Worm (Caenorhabditis elegans) whole organism, L4 larva: ENCODE results near the gene B0281.6.

Experiments used
- F26F4.8 ChIP-seq: fragments of 200-800 bp; sonication (Bioruptor generic); conservative IDR thresholded peaks from 2 replicates; pipeline ENCODE4 v1.3.6; 2022; ENCODE audit warnings: missing genetic modification characterization, missing compliant biosample characterization
- F37D6.2 ChIP-seq: sonication (generic microtip); optimal IDR thresholded peaks from 2 replicates; lab custom pipeline; 2016; ENCODE audit warnings: mild to moderate bottlenecking, missing genetic modification characterization, missing compliant biosample characterization
- R02D3.7 ChIP-seq: fragments of 150-350 bp; sonication (generic microtip); optimal IDR thresholded peaks from 3 replicates; lab custom pipeline; 2014; ENCODE audit warnings: missing biosample characterization, missing genetic modification characterization
- T20F7.1 ChIP-seq: fragments of 200-800 bp; sonication (Bioruptor generic); optimal IDR thresholded peaks from 2 replicates; lab custom pipeline; 2018; ENCODE audit warnings: mild to moderate bottlenecking, missing genetic modification characterization, missing compliant biosample characterization
- Y48G9A.11 ChIP-seq: fragments of 200-800 bp; sonication (Bioruptor generic); IDR thresholded peaks from 2 replicates; pipeline ENCODE4 v1.3.6; 2022; ENCODE audit warnings: missing genetic modification reagents, missing genetic modification characterization, missing compliant biosample characterization
- Y5F2A.4 ChIP-seq: fragments of 200-800 bp; sonication (Bioruptor generic); optimal IDR thresholded peaks from 2 replicates; lab custom pipeline; 2018; ENCODE audit warnings: mild to moderate bottlenecking, missing genetic modification characterization, missing compliant biosample characterization
- aha-1 ChIP-seq: fragments of 150-350 bp; peaks from one replicate; lab custom pipeline; 2014; ENCODE audit warnings: missing biosample characterization, missing genetic modification characterization
- ceh-82 ChIP-seq: sonication (generic microtip); optimal IDR thresholded peaks from 2 replicates; lab custom pipeline; 2017; ENCODE audit warnings: missing biosample characterization, missing genetic modification characterization
- ctbp-1 ChIP-seq: fragments of 200-800 bp; sonication (Bioruptor generic); IDR thresholded peaks from 2 replicates; pipeline ENCODE4 v1.3.6; 2022; ENCODE audit warnings: missing genetic modification reagents, missing genetic modification characterization, missing compliant biosample characterization
- daf-12 ChIP-seq: fragments of 150-350 bp; optimal IDR thresholded peaks from 2 replicates; lab custom pipeline; 2014; ENCODE audit warnings: missing biosample characterization, missing genetic modification reagents, missing genetic modification characterization
- daf-16 ChIP-seq, 3 experiments: sonication (generic microtip); optimal IDR thresholded peaks; 2 replicates each; lab custom pipeline; 2016 to 2017; ENCODE audit warnings: missing genetic modification characterization in 3 of 3, missing genetic modification reagents in 3 of 3, mild to moderate bottlenecking in 2 of 3, missing compliant biosample characterization in 2 of 3, missing biosample characterization in 1 of 3, moderate library complexity in 1 of 3
- daf-8 ChIP-seq: fragments of 200-800 bp; sonication (Bioruptor generic); IDR thresholded peaks from 2 replicates; pipeline ENCODE4 v1.3.6; 2022; ENCODE audit warnings: missing genetic modification characterization, missing compliant biosample characterization
- dmd-6 ChIP-seq: fragments of 200-800 bp; sonication (Bioruptor generic); IDR thresholded peaks from 2 replicates; pipeline ENCODE4 v1.3.6; 2022; ENCODE audit warnings: missing genetic modification reagents, missing genetic modification characterization, missing compliant biosample characterization
- dmd-8 ChIP-seq: fragments of 200-800 bp; sonication (Bioruptor generic); IDR thresholded peaks from 2 replicates; pipeline ENCODE4 v1.3.6; 2022; ENCODE audit warnings: missing genetic modification characterization, missing compliant biosample characterization
- dve-1 ChIP-seq: sonication (generic microtip); optimal IDR thresholded peaks from 2 replicates; lab custom pipeline; 2017; ENCODE audit warnings: antibody characterized with exemption, mild to moderate bottlenecking, missing genetic modification characterization, missing compliant biosample characterization; ENCODE audit not compliant: insufficient read depth
- egl-43 ChIP-seq: fragments of 200-800 bp; sonication (Bioruptor generic); IDR thresholded peaks from 2 replicates; pipeline ENCODE4 v1.3.6; 2022; ENCODE audit warnings: missing genetic modification reagents, missing genetic modification characterization, missing compliant biosample characterization
- fkh-10 ChIP-seq: fragments of 150-350 bp; optimal IDR thresholded peaks from 2 replicates; lab custom pipeline; 2014; ENCODE audit warnings: missing biosample characterization, missing genetic modification reagents, missing genetic modification characterization
- fos-1 ChIP-seq: fragments of 150-350 bp; optimal IDR thresholded peaks from 2 replicates; lab custom pipeline; 2014; ENCODE audit warnings: missing biosample characterization, missing genetic modification characterization
- hlh-11 ChIP-seq: fragments of 200-800 bp; sonication (Bioruptor generic); optimal IDR thresholded peaks from 2 replicates; lab custom pipeline; 2018; ENCODE audit warnings: mild to moderate bottlenecking, missing genetic modification characterization, missing compliant biosample characterization
- hlh-30 ChIP-seq: sonication (generic microtip); optimal IDR thresholded peaks from 2 replicates; lab custom pipeline; 2017; ENCODE audit warnings: antibody characterized with exemption, mild to moderate bottlenecking, missing genetic modification characterization, missing compliant biosample characterization; ENCODE audit not compliant: insufficient read depth
- lin-1 ChIP-seq: fragments of 200-800 bp; sonication (Bioruptor generic); IDR thresholded peaks from 2 replicates; pipeline ENCODE4 v1.3.6; 2022; ENCODE audit warnings: missing genetic modification reagents, missing genetic modification characterization, missing compliant biosample characterization
- lin-39 ChIP-seq: fragments of 150-350 bp; optimal IDR thresholded peaks from 2 replicates; lab custom pipeline; 2014; ENCODE audit warnings: missing biosample characterization, missing genetic modification reagents, missing genetic modification characterization
- lsy-2 ChIP-seq, 2 experiments: fragments of 150-350 bp in 1 of 2; sonication (generic microtip) in 1 of 2; optimal IDR thresholded peaks; 2 replicates each; lab custom pipeline; 2014 to 2017; ENCODE audit warnings: missing biosample characterization in 2 of 2, missing genetic modification characterization in 2 of 2
- mdt-29 ChIP-seq: fragments of 200-800 bp; sonication (Bioruptor generic); IDR thresholded peaks from 2 replicates; pipeline ENCODE4 v1.3.6; 2022; ENCODE audit warnings: missing genetic modification reagents, missing genetic modification characterization, missing compliant biosample characterization
- mxl-2 ChIP-seq: fragments of 200-800 bp; sonication (Bioruptor generic); conservative IDR thresholded peaks from 2 replicates; pipeline ENCODE4 v1.3.6; 2022; ENCODE audit warnings: missing genetic modification reagents, missing genetic modification characterization, missing compliant biosample characterization
- nhr-102 ChIP-seq: sonication (generic microtip); optimal IDR thresholded peaks from 2 replicates; lab custom pipeline; 2016; ENCODE audit warnings: mild to moderate bottlenecking, missing genetic modification characterization, moderate library complexity, missing compliant biosample characterization
- nhr-28 ChIP-seq: fragments of 150-350 bp; optimal IDR thresholded peaks from 2 replicates; lab custom pipeline; 2014; ENCODE audit warnings: missing biosample characterization, missing genetic modification characterization
- nhr-48 ChIP-seq: sonication (generic microtip); optimal IDR thresholded peaks from 2 replicates; lab custom pipeline; 2016; ENCODE audit warnings: mild to moderate bottlenecking, missing genetic modification characterization, missing compliant biosample characterization
- nhr-6 ChIP-seq: fragments of 150-350 bp; optimal IDR thresholded peaks from 2 replicates; lab custom pipeline; 2014; ENCODE audit warnings: missing biosample characterization, missing genetic modification characterization
- pha-4 ChIP-seq, 2 experiments: fragments of 150-350 bp in 1 of 2; fragments of 200-800 bp in 1 of 2; sonication (Bioruptor generic) in 1 of 2; IDR thresholded peaks in 1 of 2; optimal IDR thresholded peaks in 1 of 2; 2 replicates each; pipeline versions ENCODE4 v1.3.6 to Lab custom; 2014 to 2022; ENCODE audit warnings: missing genetic modification characterization in 2 of 2, missing genetic modification reagents in 2 of 2, missing biosample characterization in 1 of 2, missing compliant biosample characterization in 1 of 2
- php-3 ChIP-seq: fragments of 200-800 bp; sonication (Bioruptor generic); IDR thresholded peaks from 2 replicates; pipeline ENCODE4 v1.3.6; 2022; ENCODE audit warnings: missing genetic modification reagents, missing genetic modification characterization, missing compliant biosample characterization
- pqm-1 ChIP-seq: sonication (generic microtip); optimal IDR thresholded peaks from 2 replicates; lab custom pipeline; 2017; ENCODE audit warnings: missing biosample characterization, missing genetic modification characterization
- set-16 ChIP-seq: fragments of 200-800 bp; sonication (Bioruptor generic); IDR thresholded peaks from 2 replicates; pipeline ENCODE4 v1.3.6; 2022; ENCODE audit warnings: missing genetic modification reagents, missing genetic modification characterization, missing compliant biosample characterization
- snpc-4 ChIP-seq: fragments of 150-350 bp; optimal IDR thresholded peaks from 2 replicates; lab custom pipeline; 2014; ENCODE audit warnings: missing biosample characterization, missing genetic modification characterization
- tag-97 ChIP-seq: fragments of 200-800 bp; sonication (Bioruptor generic); IDR thresholded peaks from 2 replicates; pipeline ENCODE4 v1.3.6; 2022; ENCODE audit warnings: missing genetic modification characterization, missing compliant biosample characterization
- unc-39 ChIP-seq: sonication (generic microtip); optimal IDR thresholded peaks from 2 replicates; lab custom pipeline; 2017; ENCODE audit warnings: missing biosample characterization, missing genetic modification characterization
- unc-62 ChIP-seq, 3 experiments: fragments of 150-350 bp in 1 of 3; sonication (generic microtip); optimal IDR thresholded peaks in 2 of 3; peaks in 1 of 3; 1 replicate in 1 of 3; 2 replicates in 2 of 3; lab custom pipeline; 2014 to 2017; ENCODE audit warnings: missing biosample characterization in 3 of 3, missing genetic modification characterization in 3 of 3, missing genetic modification reagents in 3 of 3, missing genotype in 1 of 3
- zfp-3 ChIP-seq: fragments of 200-800 bp; sonication (Bioruptor generic); conservative IDR thresholded peaks from 2 replicates; pipeline ENCODE4 v1.3.6; 2022; ENCODE audit warnings: missing genetic modification reagents, missing genetic modification characterization, missing compliant biosample characterization
- zip-2 ChIP-seq: fragments of 150-350 bp; optimal IDR thresholded peaks from 2 replicates; lab custom pipeline; 2014; ENCODE audit warnings: missing biosample characterization, missing genetic modification characterization
- ztf-11 ChIP-seq: fragments of 150-350 bp; optimal IDR thresholded peaks from 2 replicates; lab custom pipeline; 2014; ENCODE audit warnings: missing biosample characterization, missing genetic modification characterization

The B0281.6 gene

ce11 chrII:2320097-2320496 lies 17.9 kb upstream of the B0281.6 start, which contains the start of gene ZK1240.3 (continued):
- peak; percentile 78 for TF ChIP-seq nhr-28
- no peak for TF ChIP-seq dmd-8 (GFP tag; lab: Robert Waterston, UW)
- no peak for TF ChIP-seq ceh-82 (tag; lab: Kevin White, UChicago)
- TF ChIP-seq Y48G9A.11 (GFP tag; lab: Robert Waterston, UW), result no peak
- TF ChIP-seq hlh-30 (tag; lab: Kevin White, UChicago), result no peak
- TF ChIP-seq php-3 (GFP tag; lab: Robert Waterston, UW), result 0 out of 2 replicates have a peak, but pooled peaks have one; percentile 48
- TF ChIP-seq hlh-11 (tag; lab: Kevin White, UChicago), result peak; percentile 58
- TF ChIP-seq F37D6.2 (tag; lab: Kevin White, UChicago), result no peak
- peak; percentile 80 for TF ChIP-seq aha-1 (tag; lab: Kevin White, UChicago)
- no peak for TF ChIP-seq zfp-3 (GFP tag; lab: Robert Waterston, UW)

ce11 chrII:2317883-2318357 lies 15.7 kb upstream of the B0281.6 start, which contains the start of the genes ZK1240.5 and ZK1240.9:
Gene ZK1240.5, minus strand, starts transcription at chrII:2317933.
Gene ZK1240.9, plus strand, starts transcription at chrII:2318189.
- TF ChIP-seq zip-2 (tag; lab: Kevin White, UChicago) (no peak), hlh-11 (tag; lab: Kevin White, UChicago) (no peak), tag-97 (GFP tag; lab: Robert Waterston, UW) (no peak), R02D3.7 (tag; lab: Kevin White, UChicago) (no peak), nhr-6 (no peak), set-16 (GFP tag; lab: Robert Waterston, UW) (no peak), pha-4 (GFP tag; IDR thresholded peaks at IDR 0.05; lab: Robert Waterston, UW) (no peak), pha-4 (tag; optimal IDR thresholded peaks at IDR 0.05; lab: Kevin White, UChicago) (no peak), lin-39 (tag; lab: Kevin White, UChicago) (no peak), dve-1 (tag; lab: Kevin White, UChicago) (no peak), Y5F2A.4 (no peak), T20F7.1 (no peak), lsy-2 (tag; optimal IDR thresholded peaks at IDR 0.05; lab: Kevin White, UChicago) (no peak), F26F4.8 (GFP tag; lab: Robert Waterston, UW) (no peak), unc-39 (tag; lab: Kevin White, UChicago) (no peak), pqm-1 (tag; lab: Kevin White, UChicago) (peak; percentile 76), mxl-2 (GFP tag; lab: Robert Waterston, UW) (no peak), dmd-6 (GFP tag; lab: Robert Waterston, UW) (0 out of 2 replicates have a peak, but pooled peaks have one; percentile 14), daf-16 (GFP tag; optimal IDR thresholded peaks at IDR 0.05; lab: Kevin White, UChicago) (no peak), daf-16 (tag; optimal IDR thresholded peaks at IDR 0.05; lab: Kevin White, UChicago) (no peak), nhr-102 (no peak), nhr-48 (tag; lab: Kevin White, UChicago) (no peak), fkh-10 (GFP tag; lab: Kevin White, UChicago) (no peak), nhr-28 (peak; percentile 26), ctbp-1 (GFP tag; lab: Robert Waterston, UW) (no peak), fos-1 (tag; lab: Kevin White, UChicago) (no peak), php-3 (GFP tag; lab: Robert Waterston, UW) (peak; percentile 9; the same call in 1 of the 2 replicates), unc-62 (GFP tag; optimal IDR thresholded peaks at IDR 0.05 in 1 of 2; lab: Kevin White, UChicago) (peak in 1 of 2 experiments; percentile 72), unc-62 (tag; optimal IDR thresholded peaks at IDR 0.05; lab: Kevin White, UChicago) (no peak), mdt-29 (no peak), aha-1 (tag; lab: Kevin White, UChicago) (peak; percentile 22), daf-8 (GFP tag; lab: Robert Waterston, UW) (no peak)
- TF ChIP-seq, all 104 proteins: peak for 6

ce11 chrII:2312747-2313146 lies 10.5 kb upstream of the B0281.6 start, which contains the start of the genes trim-21 and B0281.1:
Gene trim-21, minus strand, starts transcription at chrII:2312847.
Gene B0281.1, plus strand, starts transcription at chrII:2313067.
- TF ChIP-seq snpc-4 (tag; lab: Kevin White, UChicago) (no peak), F37D6.2 (tag; lab: Kevin White, UChicago) (no peak), daf-12 (tag; lab: Kevin White, UChicago) (no peak), lin-1 (GFP tag; lab: Robert Waterston, UW) (no peak), egl-43 (GFP tag; lab: Robert Waterston, UW) (no peak), nhr-28 (no peak), dve-1 (tag; lab: Kevin White, UChicago) (no peak), ctbp-1 (GFP tag; lab: Robert Waterston, UW) (no peak), fos-1 (tag; lab: Kevin White, UChicago) (no peak), ztf-11 (tag; lab: Kevin White, UChicago) (no peak)
